Fruit fly (Drosophila melanogaster): ENCODE measurements around the gene Ctr1C.

Gene Ctr1C

dm6 chr3R:30932092-30932491, 32.0 kb downstream of the Ctr1C start (continued):
- TF ChIP-seq Hey (tag; optimal IDR thresholded peaks at IDR 0.05) (no peak), sima (GFP tag; optimal IDR thresholded peaks at IDR 0.05) (no peak), CG5180 (GFP tag; optimal IDR thresholded peaks at IDR 0.05) (no peak), BtbVII (GFP tag; optimal IDR thresholded peaks at IDR 0.05) (no peak), CG33557 (GFP tag; optimal IDR thresholded peaks at IDR 0.05) (peak; percentile 6), corto (GFP tag; optimal IDR thresholded peaks at IDR 0.05) (no peak), Ets65A (GFP tag) (peak; percentile 20), Blimp-1 (GFP tag; optimal IDR thresholded peaks at IDR 0.05) (peak; percentile 9), unc-4 (GFP tag; IDR thresholded peaks at IDR 0.05; ENCODE audit: partially characterized antibody) (no peak), seq (GFP tag; IDR thresholded peaks at IDR 0.05) (0 out of 2 replicates have a peak, but pooled peaks have one; percentile 15), Lpt (GFP tag; optimal IDR thresholded peaks at IDR 0.05) (no peak), CG1024 (GFP tag; IDR thresholded peaks at IDR 0.05) (no peak), Scr (GFP tag; IDR thresholded peaks at IDR 0.05; ENCODE audit: partially characterized antibody) (no peak), CG13296 (GFP tag; optimal IDR thresholded peaks at IDR 0.05) (no peak), CG18599 (GFP tag; optimal IDR thresholded peaks at IDR 0.05) (peak; percentile 16), Six4 (GFP tag; optimal IDR thresholded peaks at IDR 0.05) (no peak), ATbp (GFP tag; optimal IDR thresholded peaks at IDR 0.05) (peak; percentile 59), CG10979 (tag; optimal IDR thresholded peaks at IDR 0.05) (no peak), CG9932 (GFP tag; IDR thresholded peaks at IDR 0.05) (no peak), scrt (GFP tag; optimal IDR thresholded peaks at IDR 0.05) (no peak), CG2116 (GFP tag; optimal IDR thresholded peaks at IDR 0.05) (no peak), Oli (tag; optimal IDR thresholded peaks at IDR 0.05) (no peak), CG13624 (GFP tag; optimal IDR thresholded peaks at IDR 0.05) (no peak), pros (GFP tag; optimal IDR thresholded peaks at IDR 0.05) (no peak), gsb-n (tag; optimal IDR thresholded peaks at IDR 0.05) (no peak), CG1832 (GFP tag; optimal IDR thresholded peaks at IDR 0.05) (no peak), CG10267 (tag; optimal IDR thresholded peaks at IDR 0.05) (no peak), Usf (GFP tag; optimal IDR thresholded peaks at IDR 0.05) (no peak), dpn (GFP tag; optimal IDR thresholded peaks at IDR 0.05) (no peak), CG12769 (tag; optimal IDR thresholded peaks at IDR 0.05) (no peak), sob (GFP tag; IDR thresholded peaks at IDR 0.05) (no peak), tap (tag; optimal IDR thresholded peaks at IDR 0.05) (no peak), sug (tag; optimal IDR thresholded peaks at IDR 0.05) (no peak), prd (optimal IDR thresholded peaks at IDR 0.05) (no peak), prd (GFP tag; IDR thresholded peaks at IDR 0.05) (no peak), CoRest (tag; optimal IDR thresholded peaks at IDR 0.05) (no peak), Vsx1 (GFP tag; optimal IDR thresholded peaks at IDR 0.05) (no peak), CG8359 (GFP tag; optimal IDR thresholded peaks at IDR 0.05; ENCODE audit: borderline replicate concordance) (no peak), CG2889 (GFP tag; IDR thresholded peaks at IDR 0.05) (no peak), gcm (GFP tag; optimal IDR thresholded peaks at IDR 0.05) (no peak), emc (GFP tag; optimal IDR thresholded peaks at IDR 0.05) (no peak), Asciz (GFP tag; optimal IDR thresholded peaks at IDR 0.05) (no peak), Stat92E (GFP tag; optimal IDR thresholded peaks at IDR 0.05) (no peak), E2f2 (GFP tag; IDR thresholded peaks at IDR 0.05) (no peak), btn (GFP tag; optimal IDR thresholded peaks at IDR 0.05) (no peak), CG12071 (GFP tag; optimal IDR thresholded peaks at IDR 0.05) (peak; percentile 38), Dfd (GFP tag; optimal IDR thresholded peaks at IDR 0.05) (no peak), CG7928 (GFP tag; optimal IDR thresholded peaks at IDR 0.05) (no peak), dmrt99B (tag; optimal IDR thresholded peaks at IDR 0.05) (no peak), Hmx (GFP tag; optimal IDR thresholded peaks at IDR 0.05) (no peak), chif (GFP tag; optimal IDR thresholded peaks at IDR 0.05) (peak in 1 of 2 experiments; percentile 12)

Data from whole organism, embryonic.